Worm (Caenorhabditis elegans) whole organism, late embryonic: ENCODE measurements around the gene aqp-1.

Source experiments
- ama-1 ChIP-seq: fragments of 150-350 bp; optimal IDR thresholded peaks from 2 replicates; lab custom pipeline; 2014
- ceh-19 ChIP-seq: fragments of 200-800 bp; sonication (Bioruptor generic); optimal IDR thresholded peaks from 2 replicates; lab custom pipeline; 2018; ENCODE audit warnings: mild to moderate bottlenecking, missing genetic modification characterization, missing compliant biosample characterization
- ceh-31 ChIP-seq: sonication (generic microtip); optimal IDR thresholded peaks from 2 replicates; lab custom pipeline; 2016; ENCODE audit warnings: missing genetic modification characterization, missing compliant biosample characterization
- fkh-10 ChIP-seq: fragments of 150-350 bp; optimal IDR thresholded peaks from 2 replicates; lab custom pipeline; 2014; ENCODE audit warnings: missing biosample characterization, missing genetic modification reagents, missing genetic modification characterization
- nfya-1 ChIP-seq: sonication (generic microtip); optimal IDR thresholded peaks from 2 replicates; lab custom pipeline; 2017; ENCODE audit warnings: missing genetic modification characterization, mild to moderate bottlenecking, missing compliant biosample characterization, antibody characterized with exemption, moderate library complexity
- pha-4 ChIP-seq: fragments of 150-350 bp; optimal IDR thresholded peaks from 2 replicates; lab custom pipeline; 2018; ENCODE audit warnings: missing biosample characterization, missing genetic modification reagents, missing genetic modification characterization

DNA sequence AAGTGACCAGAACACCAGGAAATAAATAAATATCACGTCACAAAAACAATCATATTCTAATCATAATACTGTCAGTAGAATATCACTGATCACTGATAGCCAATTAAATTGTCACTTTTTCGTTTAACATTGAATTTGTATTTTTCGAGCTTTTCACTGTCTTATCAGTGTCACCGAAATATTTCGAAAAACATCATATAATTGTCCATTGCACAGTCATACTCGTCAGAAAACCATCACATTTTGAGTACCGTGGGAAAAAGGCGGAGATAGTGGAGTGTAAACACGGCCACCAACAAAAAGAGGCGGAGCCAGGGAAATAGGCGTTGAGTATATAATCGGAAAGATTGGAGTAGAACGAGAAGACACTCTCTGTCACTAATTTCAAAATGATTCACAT, 39.1 kb upstream of the aqp-1 start:
- TF ChIP-seq pha-4 (tag; lab: Kevin White, UChicago) (no peak), ceh-31 (no peak), fkh-10 (no peak), nfya-1 (tag; lab: Kevin White, UChicago) (no peak), ceh-19 (GFP tag; lab: Kevin White, UChicago) (no peak), ama-1 (no peak)
